Fruit fly (Drosophila melanogaster) whole organism, embryonic: ENCODE results near the gene CG16710.

Source experiments
- Adf1 ChIP-seq: fragments of 200-800 bp; sonication (Bioruptor generic); IDR thresholded peaks from 2 replicates; pipeline ENCODE4 v1.3.6; 2022; ENCODE audit warnings: missing biosample characterization, missing genetic modification characterization
- Atf-2 ChIP-seq: fragments of 200-800 bp; sonication (Bioruptor generic); optimal IDR thresholded peaks from 2 replicates; lab custom pipeline; 2016; ENCODE audit warnings: missing biosample characterization, missing genetic modification characterization
- CG10147 ChIP-seq: fragments of 200-800 bp; sonication (Bioruptor generic); optimal IDR thresholded peaks from 2 replicates; lab custom pipeline; 2019; ENCODE audit warnings: missing biosample characterization, mild to moderate bottlenecking, missing genetic modification characterization, moderate library complexity
- CG10274 ChIP-seq: fragments of 200-800 bp; sonication (Bioruptor generic); optimal IDR thresholded peaks from 3 replicates; lab custom pipeline; 2017; ENCODE audit warnings: missing biosample characterization, mild to moderate bottlenecking, missing genetic modification characterization
- CG12071 ChIP-seq: fragments of 200-800 bp; sonication (Bioruptor generic); optimal IDR thresholded peaks from 3 replicates; lab custom pipeline; 2018; ENCODE audit warnings: missing biosample characterization, mild to moderate bottlenecking, missing genetic modification characterization
- CG12769 ChIP-seq: fragments of 200-800 bp; sonication (Bioruptor generic); optimal IDR thresholded peaks from 2 replicates; lab custom pipeline; 2019; ENCODE audit warnings: missing biosample characterization, mild to moderate bottlenecking, missing genetic modification characterization, moderate library complexity
- CG13624 ChIP-seq: fragments of 200-800 bp; sonication (Bioruptor generic); optimal IDR thresholded peaks from 2 replicates; lab custom pipeline; 2016; ENCODE audit warnings: missing biosample characterization, missing genetic modification characterization
- CG13775 ChIP-seq: fragments of 200-800 bp; sonication (Bioruptor generic); optimal IDR thresholded peaks from 3 replicates; lab custom pipeline; 2017; ENCODE audit warnings: missing biosample characterization, mild to moderate bottlenecking, missing genetic modification characterization
- CG13894 ChIP-seq: fragments of 200-800 bp; sonication (Bioruptor generic); optimal IDR thresholded peaks from 3 replicates; lab custom pipeline; 2018; ENCODE audit warnings: missing biosample characterization, mild to moderate bottlenecking, missing genetic modification characterization, moderate library complexity
- CG14050 ChIP-seq: fragments of 200-800 bp; sonication (Bioruptor generic); IDR thresholded peaks from 3 replicates; pipeline ENCODE4 v1.3.6; 2022; ENCODE audit warnings: missing biosample characterization, missing genetic modification characterization
- CG15269 ChIP-seq: fragments of 200-800 bp; sonication (Bioruptor generic); optimal IDR thresholded peaks from 2 replicates; lab custom pipeline; 2018; ENCODE audit warnings: missing biosample characterization, mild to moderate bottlenecking, missing genetic modification characterization, moderate library complexity
- CG1647 ChIP-seq: fragments of 200-800 bp; sonication (Bioruptor generic); optimal IDR thresholded peaks from 3 replicates; lab custom pipeline; 2016; ENCODE audit warnings: missing biosample characterization, missing genetic modification characterization
- CG17829 ChIP-seq: fragments of 200-800 bp; optimal IDR thresholded peaks from 2 replicates; lab custom pipeline; 2019; ENCODE audit warnings: missing biosample characterization, mild to moderate bottlenecking, missing genetic modification characterization, moderate library complexity
- CG17912 ChIP-seq: fragments of 200-800 bp; sonication (Bioruptor generic); optimal IDR thresholded peaks from 2 replicates; lab custom pipeline; 2018; ENCODE audit warnings: missing biosample characterization, mild to moderate bottlenecking, missing genetic modification characterization
- CG1792 ChIP-seq: fragments of 200-800 bp; sonication (Bioruptor generic); optimal IDR thresholded peaks from 2 replicates; lab custom pipeline; 2016; ENCODE audit warnings: missing biosample characterization, missing genetic modification characterization
- CG2678 ChIP-seq: fragments of 200-800 bp; sonication (Bioruptor generic); optimal IDR thresholded peaks from 3 replicates; lab custom pipeline; 2019; ENCODE audit warnings: missing biosample characterization, mild to moderate bottlenecking, missing genetic modification characterization, moderate library complexity
- CG33557 ChIP-seq: fragments of 200-800 bp; sonication (Bioruptor generic); optimal IDR thresholded peaks from 2 replicates; lab custom pipeline; 2019; ENCODE audit warnings: missing biosample characterization, mild to moderate bottlenecking, missing genetic modification characterization, moderate library complexity
- CG34376 ChIP-seq: fragments of 200-800 bp; sonication (Bioruptor generic); optimal IDR thresholded peaks from 2 replicates; lab custom pipeline; 2018; ENCODE audit warnings: missing biosample characterization, mild to moderate bottlenecking, missing genetic modification characterization
- CG34422 ChIP-seq: fragments of 200-800 bp; sonication (Bioruptor generic); IDR thresholded peaks from 3 replicates; pipeline ENCODE4 v1.3.6; 2022; ENCODE audit warnings: missing biosample characterization, missing genetic modification characterization
- CG3995 ChIP-seq: fragments of 200-800 bp; sonication (Bioruptor generic); optimal IDR thresholded peaks from 3 replicates; lab custom pipeline; 2016; ENCODE audit warnings: missing biosample characterization, missing genetic modification characterization
- CG4328 ChIP-seq: fragments of 200-800 bp; sonication (Bioruptor generic); optimal IDR thresholded peaks from 3 replicates; lab custom pipeline; 2017; ENCODE audit warnings: missing biosample characterization, missing genetic modification reagents, missing genetic modification characterization
- CG4404 ChIP-seq: fragments of 200-800 bp; sonication (Bioruptor generic); IDR thresholded peaks from 2 replicates; pipeline ENCODE4 v1.3.6; 2022; ENCODE audit warnings: missing biosample characterization, missing genetic modification characterization
- CG9727 ChIP-seq: fragments of 200-800 bp; sonication (Bioruptor generic); optimal IDR thresholded peaks from 3 replicates; lab custom pipeline; 2017; ENCODE audit warnings: missing biosample characterization, mild to moderate bottlenecking, missing genetic modification characterization
- CrebB ChIP-seq: fragments of 200-800 bp; sonication (Bioruptor generic); optimal IDR thresholded peaks from 3 replicates; lab custom pipeline; 2018; ENCODE audit warnings: missing biosample characterization, mild to moderate bottlenecking, missing genetic modification characterization
- D19A ChIP-seq: fragments of 200-800 bp; optimal IDR thresholded peaks from 3 replicates; lab custom pipeline; 2019; ENCODE audit warnings: missing biosample characterization, mild to moderate bottlenecking, missing genetic modification characterization, moderate library complexity
- H15 ChIP-seq: fragments of 200-800 bp; sonication (Bioruptor generic); IDR thresholded peaks from 3 replicates; pipeline ENCODE4 v1.3.6; 2022; ENCODE audit warnings: missing biosample characterization, missing genetic modification characterization
- HmgZ ChIP-seq: fragments of 200-800 bp; sonication (Bioruptor generic); optimal IDR thresholded peaks from 2 replicates; lab custom pipeline; 2018; ENCODE audit warnings: missing biosample characterization, mild to moderate bottlenecking, missing genetic modification characterization
- MBD-R2 ChIP-seq: fragments of 200-800 bp; sonication (Bioruptor generic); IDR thresholded peaks from 2 replicates; pipeline ENCODE4 v1.3.6; 2022; ENCODE audit warnings: missing biosample characterization, missing genetic modification characterization
- Mrtf ChIP-seq: fragments of 200-800 bp; sonication (Bioruptor generic); IDR thresholded peaks from 3 replicates; pipeline ENCODE4 v1.3.6; 2022; ENCODE audit warnings: missing biosample characterization, missing genetic modification characterization
- Ssrp ChIP-seq: fragments of 200-800 bp; sonication (Bioruptor generic); optimal IDR thresholded peaks from 2 replicates; lab custom pipeline; 2018; ENCODE audit warnings: missing biosample characterization, mild to moderate bottlenecking, missing genetic modification characterization, moderate library complexity
- TFAM ChIP-seq: fragments of 200-800 bp; sonication (Bioruptor generic); optimal IDR thresholded peaks from 2 replicates; lab custom pipeline; 2017; ENCODE audit warnings: missing biosample characterization, missing genetic modification characterization, inconsistent platforms
- Taf1 ChIP-seq: fragments of 200-800 bp; sonication (Bioruptor generic); IDR thresholded peaks from 2 replicates; pipeline ENCODE4 v1.3.6; 2022; ENCODE audit warnings: missing biosample characterization, missing genetic modification characterization
- Trl ChIP-seq, 3 experiments: fragments of >200 bp in 2 of 3; fragments of 200-800 bp in 1 of 3; sonication (Bioruptor generic) in 1 of 3; optimal IDR thresholded peaks; 2 replicates in 1 of 3; 3 replicates in 2 of 3; lab custom pipeline; 2016 to 2017; ENCODE audit warnings: missing biosample characterization in 1 of 3, missing genetic modification characterization in 1 of 3
- ash1 ChIP-seq: fragments of 200-800 bp; sonication (Bioruptor generic); optimal IDR thresholded peaks from 2 replicates; lab custom pipeline; 2018; ENCODE audit warnings: missing biosample characterization, mild to moderate bottlenecking, missing genetic modification characterization
- chinmo ChIP-seq: fragments of 200-800 bp; sonication (Bioruptor generic); IDR thresholded peaks from 4 replicates; pipeline ENCODE4 v1.3.6; 2022; ENCODE audit warnings: missing biosample characterization, missing genetic modification characterization; ENCODE audit not compliant: partially characterized antibody
- fru ChIP-seq: fragments of >200 bp; optimal IDR thresholded peaks from 2 replicates; lab custom pipeline; 2017
- fu2 ChIP-seq: fragments of 200-800 bp; sonication (Bioruptor generic); optimal IDR thresholded peaks from 2 replicates; lab custom pipeline; 2016; ENCODE audit warnings: missing biosample characterization, missing genetic modification characterization
- knrl ChIP-seq: fragments of 200-800 bp; sonication (Bioruptor generic); IDR thresholded peaks from 3 replicates; pipeline ENCODE4 v1.3.6; 2022; ENCODE audit warnings: missing biosample characterization, missing genetic modification characterization; ENCODE audit not compliant: partially characterized antibody
- lilli ChIP-seq: fragments of 200-800 bp; sonication (Bioruptor generic); optimal IDR thresholded peaks from 3 replicates; lab custom pipeline; 2016; ENCODE audit warnings: missing biosample characterization, missing genetic modification characterization
- oc ChIP-seq: fragments of 200-800 bp; sonication (Bioruptor generic); optimal IDR thresholded peaks from 2 replicates; lab custom pipeline; 2018; ENCODE audit warnings: missing biosample characterization, mild to moderate bottlenecking, missing genetic modification characterization, moderate library complexity
- pan ChIP-seq, 4 experiments: fragments of >200 bp in 3 of 4; fragments of 200-800 bp in 1 of 4; sonication (Bioruptor generic) in 1 of 4; optimal IDR thresholded peaks in 3 of 4; IDR thresholded peaks in 1 of 4; 2 replicates each; pipeline versions ENCODE4 v1.3.6 to Lab custom; 2017 to 2022; ENCODE audit warnings: missing biosample characterization in 2 of 4, missing genetic modification characterization in 2 of 4, mixed read lengths in 1 of 4
- pfk ChIP-seq: fragments of 200-800 bp; sonication (Bioruptor generic); optimal IDR thresholded peaks from 2 replicates; lab custom pipeline; 2018; ENCODE audit warnings: missing biosample characterization, mild to moderate bottlenecking, missing genetic modification characterization, moderate library complexity
- sens ChIP-seq: fragments of 200-800 bp; sonication (Bioruptor generic); peaks from one replicate; lab custom pipeline; 2016; ENCODE audit warnings: missing biosample characterization, missing genetic modification characterization
- sens-2 ChIP-seq: fragments of 200-800 bp; sonication (Bioruptor generic); IDR thresholded peaks from 2 replicates; pipeline ENCODE4 v1.3.6; 2022; ENCODE audit warnings: missing biosample characterization, missing genetic modification characterization
- slou ChIP-seq: fragments of 200-800 bp; sonication (Bioruptor generic); optimal IDR thresholded peaks from 3 replicates; lab custom pipeline; 2016; ENCODE audit warnings: missing biosample characterization, missing genetic modification characterization
- slp2 ChIP-seq: fragments of 200-800 bp; sonication (Bioruptor generic); optimal IDR thresholded peaks from 2 replicates; lab custom pipeline; 2016; ENCODE audit warnings: missing biosample characterization, missing genetic modification characterization
- tll ChIP-seq, 2 experiments: fragments of 200-800 bp in 1 of 2; fragments of >200 bp in 1 of 2; sonication (Bioruptor generic) in 1 of 2; optimal IDR thresholded peaks; 2 replicates each; lab custom pipeline; 2017 to 2019; ENCODE audit warnings: missing biosample characterization in 2 of 2, missing genetic modification characterization in 2 of 2, mild to moderate bottlenecking in 1 of 2, moderate library complexity in 1 of 2
- vvl ChIP-seq: fragments of 200-800 bp; sonication (Bioruptor generic); IDR thresholded peaks from 2 replicates; pipeline ENCODE4 v1.3.6; 2022; ENCODE audit warnings: missing biosample characterization, missing genetic modification characterization
- wek ChIP-seq: fragments of 200-800 bp; sonication (Bioruptor generic); optimal IDR thresholded peaks from 3 replicates; lab custom pipeline; 2018; ENCODE audit warnings: missing biosample characterization, mild to moderate bottlenecking, missing genetic modification characterization, moderate library complexity

CG16710 gene

dm6 chr3R:23725711-23726349 is 43.5 kb downstream of the CG16710 start (continued):
- TF ChIP-seq pan (optimal IDR thresholded peaks at IDR 0.05; lab: Kevin White, UChicago) (no peak), pan (GFP tag; optimal IDR thresholded peaks at IDR 0.05 in 1 of 2, IDR thresholded peaks at IDR 0.05 in 1 of 2) (no peak), MBD-R2 (GFP tag; lab: Robert Waterston, UW) (peak; percentile 20; the same call in 1 of the 2 replicates), pfk (GFP tag; lab: Kevin White, UChicago) (peak; percentile 34), CG13624 (GFP tag; lab: Kevin White, UChicago) (no peak), CG15269 (tag; lab: Kevin White, UChicago) (peak; percentile 9), fru (no peak), CG13775 (GFP tag; lab: Kevin White, UChicago) (peak; percentile 11), CG34422 (GFP tag; lab: Robert Waterston, UW) (no peak), slp2 (GFP tag; lab: Kevin White, UChicago) (no peak), CG12769 (tag; lab: Kevin White, UChicago) (peak; percentile 55), wek (GFP tag; lab: Kevin White, UChicago) (peak; percentile 30), CG33557 (GFP tag; lab: Kevin White, UChicago) (no peak), slou (GFP tag; lab: Kevin White, UChicago) (no peak), CrebB (tag; lab: Kevin White, UChicago) (peak; percentile 32), oc (no peak), CG13894 (peak; percentile 93), CG4404 (GFP tag; lab: Robert Waterston, UW) (no peak), CG2678 (peak; percentile 46), CG10147 (no peak), Ssrp (no peak), tll (GFP tag; optimal IDR thresholded peaks at IDR 0.05; lab: Kevin White, UChicago) (no peak), Adf1 (peak; percentile 17; the same call in 1 of the 2 replicates), fu2 (GFP tag; lab: Kevin White, UChicago) (no peak), CG12071 (GFP tag; lab: Kevin White, UChicago) (peak; percentile 52), TFAM (GFP tag; lab: Kevin White, UChicago) (no peak), CG34376 (GFP tag; lab: Kevin White, UChicago) (peak; percentile 78), ash1 (no peak), CG10274 (GFP tag; lab: Kevin White, UChicago) (no peak), Trl (optimal IDR thresholded peaks at IDR 0.05; lab: Kevin White, UChicago) (peak in 1 of 2 experiments; percentile 1), Trl (GFP tag; optimal IDR thresholded peaks at IDR 0.05; lab: Kevin White, UChicago) (no peak), CG3995 (GFP tag; lab: Kevin White, UChicago) (no peak), CG17829 (no peak), Taf1 (GFP tag; lab: Robert Waterston, UW) (no peak), lilli (no peak), sens-2 (GFP tag; lab: Robert Waterston, UW) (no peak), chinmo (GFP tag; lab: Robert Waterston, UW) (0 out of 4 replicates have a peak, but pooled peaks have one; percentile 32), CG4328 (GFP tag; lab: Kevin White, UChicago) (peak; percentile 34), CG9727 (peak; percentile 13), Mrtf (no peak), H15 (GFP tag; lab: Robert Waterston, UW) (no peak), vvl (GFP tag; lab: Robert Waterston, UW) (peak; percentile 46; the same call in 1 of the 2 replicates), Atf-2 (GFP tag; lab: Kevin White, UChicago) (no peak), knrl (GFP tag; lab: Robert Waterston, UW) (no peak), sens (GFP tag; lab: Kevin White, UChicago) (peak; percentile 66), CG1647 (GFP tag; lab: Kevin White, UChicago) (no peak), D19A (peak; percentile 38), CG14050 (GFP tag; lab: Robert Waterston, UW) (no peak), CG17912 (GFP tag; lab: Kevin White, UChicago) (no peak), CG1792 (GFP tag; lab: Kevin White, UChicago) (no peak), HmgZ (tag; lab: Kevin White, UChicago) (peak; percentile 68)
